Fruit fly (Drosophila melanogaster) whole organism: ENCODE measurements around the gene HP1e.

Source experiments
- CG8478 ChIP-seq: fragments of >200 bp; optimal IDR thresholded peaks from 2 replicates; lab custom pipeline; 2018; ENCODE audit warnings: inconsistent platforms
- Dll ChIP-seq: fragments of >200 bp; optimal IDR thresholded peaks from 2 replicates; lab custom pipeline; 2017
- psq ChIP-seq: fragments of >200 bp; optimal IDR thresholded peaks from 2 replicates; lab custom pipeline; 2017
- usp ChIP-seq: fragments of >200 bp; optimal IDR thresholded peaks from 2 replicates; lab custom pipeline; 2017; ENCODE audit warnings: missing biosample characterization, missing genetic modification characterization, mixed read lengths

DNA sequence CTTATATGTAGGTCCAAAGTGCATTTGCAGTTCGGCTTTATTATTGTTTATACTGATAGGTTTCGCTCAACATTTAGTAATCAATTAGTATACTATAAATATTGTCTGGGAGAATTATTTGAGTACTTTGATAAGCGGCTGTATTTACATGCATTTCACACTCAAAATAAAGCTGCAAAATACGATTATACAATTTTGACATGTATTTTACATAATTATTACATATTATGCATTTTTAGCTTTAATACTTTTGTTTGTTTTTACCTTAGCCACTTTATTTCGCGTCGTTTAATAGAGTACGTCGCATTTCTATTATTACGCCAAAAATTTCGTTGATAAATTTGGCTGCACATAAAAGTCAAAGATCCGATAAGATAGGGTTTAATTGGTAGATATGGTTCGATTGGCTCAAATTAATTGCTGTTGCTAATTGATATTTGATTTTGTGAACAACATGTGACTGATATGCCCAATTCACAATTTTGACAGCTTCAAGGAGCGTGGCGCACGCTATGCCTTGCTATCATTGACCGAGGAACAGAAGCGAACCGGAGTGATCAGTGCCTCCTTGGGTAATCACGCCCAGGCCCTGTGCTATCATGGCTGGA lies 44.4 kb downstream of the HP1e start:
- no peak for TF ChIP-seq Dll (lab: Kevin White, UChicago)
- no peak for TF ChIP-seq usp (GFP tag; lab: Kevin White, UChicago)
- TF ChIP-seq psq (lab: Kevin White, UChicago) = no peak
- no peak for TF ChIP-seq CG8478 (lab: Kevin White, UChicago)
